Fruit fly (Drosophila melanogaster) whole organism, prepupa: ENCODE data around the gene DAAM.

ENCODE experiments used
- Blimp-1 ChIP-seq: fragments of 200-800 bp; sonication (Bioruptor generic); optimal IDR thresholded peaks from 3 replicates; lab custom pipeline; 2017; ENCODE audit warnings: missing biosample characterization, missing genetic modification characterization, mild to moderate bottlenecking, moderate library complexity, missing genetic modification reagents
- CG10631 ChIP-seq: fragments of 200-800 bp; sonication (Bioruptor generic); optimal IDR thresholded peaks from 2 replicates; lab custom pipeline; 2016; ENCODE audit warnings: missing biosample characterization, missing genetic modification characterization
- CG10669 ChIP-seq: fragments of 200-800 bp; sonication (Bioruptor generic); optimal IDR thresholded peaks from 3 replicates; lab custom pipeline; 2018; ENCODE audit warnings: missing biosample characterization, mild to moderate bottlenecking, missing genetic modification characterization, moderate library complexity
- CG11902 ChIP-seq: fragments of 200-800 bp; sonication (Bioruptor generic); optimal IDR thresholded peaks from 3 replicates; lab custom pipeline; 2016; ENCODE audit warnings: missing biosample characterization, missing genetic modification characterization
- CG15336 ChIP-seq: fragments of 200-800 bp; sonication (Bioruptor generic); IDR thresholded peaks from 2 replicates; pipeline ENCODE4 v1.3.6; 2022; ENCODE audit warnings: missing biosample characterization, missing genetic modification characterization
- CG1621 ChIP-seq: fragments of 200-800 bp; sonication (Bioruptor generic); optimal IDR thresholded peaks from 3 replicates; lab custom pipeline; 2018; ENCODE audit warnings: missing biosample characterization, mild to moderate bottlenecking, missing genetic modification characterization
- CG16779 ChIP-seq: fragments of 200-800 bp; sonication (Bioruptor generic); optimal IDR thresholded peaks from 3 replicates; lab custom pipeline; 2017; ENCODE audit warnings: missing biosample characterization, mild to moderate bottlenecking, missing genetic modification characterization
- CG4318 ChIP-seq: fragments of 200-800 bp; sonication (Bioruptor generic); optimal IDR thresholded peaks from 3 replicates; lab custom pipeline; 2017; ENCODE audit warnings: missing biosample characterization, mild to moderate bottlenecking, missing genetic modification characterization
- CG6163 ChIP-seq: fragments of 200-800 bp; sonication (Bioruptor generic); IDR thresholded peaks from 3 replicates; pipeline ENCODE4 v1.3.6; 2022; ENCODE audit warnings: missing biosample characterization, missing genetic modification characterization
- CG6276 ChIP-seq: fragments of 200-800 bp; sonication (Bioruptor generic); optimal IDR thresholded peaks from 2 replicates; lab custom pipeline; 2017; ENCODE audit warnings: missing biosample characterization, mild to moderate bottlenecking, missing genetic modification characterization
- CG6808 ChIP-seq: fragments of 200-800 bp; sonication (Bioruptor generic); optimal IDR thresholded peaks from 3 replicates; lab custom pipeline; 2017; ENCODE audit warnings: missing biosample characterization, missing genetic modification characterization, mild to moderate bottlenecking, moderate library complexity, missing genetic modification reagents
- CG6854 ChIP-seq: fragments of 200-800 bp; sonication (Bioruptor generic); optimal IDR thresholded peaks from 2 replicates; lab custom pipeline; 2017; ENCODE audit warnings: missing biosample characterization, mild to moderate bottlenecking, missing genetic modification characterization
- CG8119 ChIP-seq: fragments of 200-800 bp; sonication (Bioruptor generic); IDR thresholded peaks from 3 replicates; pipeline ENCODE4 v1.3.6; 2022; ENCODE audit warnings: missing biosample characterization, missing genetic modification characterization
- Eip75B ChIP-seq: fragments of 200-800 bp; sonication (Bioruptor generic); optimal IDR thresholded peaks from 3 replicates; lab custom pipeline; 2016; ENCODE audit warnings: missing biosample characterization, missing genetic modification characterization
- Eip93F ChIP-seq: fragments of 200-800 bp; sonication (Bioruptor generic); optimal IDR thresholded peaks from 2 replicates; lab custom pipeline; 2016; ENCODE audit warnings: missing biosample characterization, mild to moderate bottlenecking, missing genetic modification characterization
- Ets21C ChIP-seq: fragments of 200-800 bp; sonication (Bioruptor generic); optimal IDR thresholded peaks from 3 replicates; lab custom pipeline; 2016; ENCODE audit warnings: missing biosample characterization, missing genetic modification characterization
- Gug ChIP-seq: fragments of 200-800 bp; sonication (Bioruptor generic); IDR thresholded peaks from 2 replicates; pipeline ENCODE4 v1.3.6; 2022; ENCODE audit warnings: missing biosample characterization, missing genetic modification characterization
- Hr38 ChIP-seq: sonication (Bioruptor generic); optimal IDR thresholded peaks from 2 replicates; lab custom pipeline; 2016; ENCODE audit warnings: missing biosample characterization, missing genetic modification characterization
- Hr39 ChIP-seq: fragments of 200-800 bp; sonication (Bioruptor generic); optimal IDR thresholded peaks from 2 replicates; lab custom pipeline; 2016; ENCODE audit warnings: missing biosample characterization, missing genetic modification characterization
- Hr4 ChIP-seq: fragments of 200-800 bp; sonication (Bioruptor generic); optimal IDR thresholded peaks from 3 replicates; lab custom pipeline; 2016; ENCODE audit warnings: missing biosample characterization, missing genetic modification characterization
- Met ChIP-seq: fragments of 200-800 bp; sonication (Bioruptor generic); optimal IDR thresholded peaks from 3 replicates; lab custom pipeline; 2016; ENCODE audit warnings: missing biosample characterization, missing genetic modification characterization
- Smox ChIP-seq: fragments of 200-800 bp; sonication (Bioruptor generic); optimal IDR thresholded peaks from 3 replicates; lab custom pipeline; 2016; ENCODE audit warnings: missing biosample characterization, missing genetic modification characterization
- Sox102F ChIP-seq: fragments of 200-800 bp; sonication (Bioruptor generic); optimal IDR thresholded peaks from 2 replicates; lab custom pipeline; 2016; ENCODE audit warnings: missing biosample characterization, mild to moderate bottlenecking, missing genetic modification characterization
- Sox15 ChIP-seq: fragments of 200-800 bp; sonication (Bioruptor generic); optimal IDR thresholded peaks from 3 replicates; lab custom pipeline; 2016; ENCODE audit warnings: missing biosample characterization, missing genetic modification characterization
- achi ChIP-seq: fragments of 200-800 bp; sonication (Bioruptor generic); optimal IDR thresholded peaks from 3 replicates; lab custom pipeline; 2016; ENCODE audit warnings: missing biosample characterization, missing genetic modification characterization
- acj6 ChIP-seq: fragments of 200-800 bp; sonication (Bioruptor generic); optimal IDR thresholded peaks from 3 replicates; lab custom pipeline; 2016; ENCODE audit warnings: missing biosample characterization, missing genetic modification characterization
- dac ChIP-seq: fragments of 200-800 bp; sonication (Bioruptor generic); optimal IDR thresholded peaks from 2 replicates; lab custom pipeline; 2017; ENCODE audit warnings: missing biosample characterization, mild to moderate bottlenecking, missing genetic modification characterization
- dsx ChIP-seq: fragments of 200-800 bp; optimal IDR thresholded peaks from 3 replicates; lab custom pipeline; 2019; ENCODE audit warnings: missing biosample characterization, mild to moderate bottlenecking, missing genetic modification characterization, moderate library complexity; ENCODE audit not compliant: poor library complexity, severe bottlenecking
- eg ChIP-seq: fragments of 200-800 bp; sonication (Bioruptor generic); IDR thresholded peaks from 3 replicates; pipeline ENCODE4 v1.3.6; 2022; ENCODE audit warnings: missing biosample characterization, missing genetic modification characterization
- esn ChIP-seq: fragments of 200-800 bp; sonication (Bioruptor generic); optimal IDR thresholded peaks from 2 replicates; lab custom pipeline; 2016; ENCODE audit warnings: missing biosample characterization, mild to moderate bottlenecking, missing genetic modification characterization, moderate library complexity
- fd59A ChIP-seq: fragments of 200-800 bp; sonication (Bioruptor generic); optimal IDR thresholded peaks from 2 replicates; lab custom pipeline; 2017; ENCODE audit warnings: missing biosample characterization, mild to moderate bottlenecking, missing genetic modification characterization, missing genetic modification reagents
- fd85E ChIP-seq: fragments of 200-800 bp; sonication (Bioruptor generic); optimal IDR thresholded peaks from 3 replicates; lab custom pipeline; 2016; ENCODE audit warnings: missing biosample characterization, missing genetic modification characterization
- fkh ChIP-seq: fragments of 200-800 bp; sonication (Bioruptor generic); optimal IDR thresholded peaks from 3 replicates; lab custom pipeline; 2017; ENCODE audit warnings: missing biosample characterization, mild to moderate bottlenecking, missing genetic modification characterization, moderate library complexity
- net ChIP-seq: fragments of 200-800 bp; sonication (Bioruptor generic); optimal IDR thresholded peaks from 3 replicates; lab custom pipeline; 2016; ENCODE audit warnings: missing biosample characterization, missing genetic modification characterization
- pdm3 ChIP-seq: fragments of 200-800 bp; sonication (Bioruptor generic); optimal IDR thresholded peaks from 3 replicates; lab custom pipeline; 2016; ENCODE audit warnings: missing biosample characterization, missing genetic modification characterization
- spab ChIP-seq: fragments of 200-800 bp; sonication (Bioruptor generic); optimal IDR thresholded peaks from 2 replicates; lab custom pipeline; 2017; ENCODE audit warnings: missing biosample characterization, mild to moderate bottlenecking, missing genetic modification characterization, missing genetic modification reagents
- svp ChIP-seq: fragments of 200-800 bp; sonication (Bioruptor generic); peaks from one replicate; lab custom pipeline; 2016; ENCODE audit warnings: missing biosample characterization, missing genetic modification characterization
- topi ChIP-seq: fragments of 200-800 bp; sonication (Bioruptor generic); optimal IDR thresholded peaks from 3 replicates; lab custom pipeline; 2016; ENCODE audit warnings: missing biosample characterization, missing genetic modification characterization

Gene DAAM

DNA sequence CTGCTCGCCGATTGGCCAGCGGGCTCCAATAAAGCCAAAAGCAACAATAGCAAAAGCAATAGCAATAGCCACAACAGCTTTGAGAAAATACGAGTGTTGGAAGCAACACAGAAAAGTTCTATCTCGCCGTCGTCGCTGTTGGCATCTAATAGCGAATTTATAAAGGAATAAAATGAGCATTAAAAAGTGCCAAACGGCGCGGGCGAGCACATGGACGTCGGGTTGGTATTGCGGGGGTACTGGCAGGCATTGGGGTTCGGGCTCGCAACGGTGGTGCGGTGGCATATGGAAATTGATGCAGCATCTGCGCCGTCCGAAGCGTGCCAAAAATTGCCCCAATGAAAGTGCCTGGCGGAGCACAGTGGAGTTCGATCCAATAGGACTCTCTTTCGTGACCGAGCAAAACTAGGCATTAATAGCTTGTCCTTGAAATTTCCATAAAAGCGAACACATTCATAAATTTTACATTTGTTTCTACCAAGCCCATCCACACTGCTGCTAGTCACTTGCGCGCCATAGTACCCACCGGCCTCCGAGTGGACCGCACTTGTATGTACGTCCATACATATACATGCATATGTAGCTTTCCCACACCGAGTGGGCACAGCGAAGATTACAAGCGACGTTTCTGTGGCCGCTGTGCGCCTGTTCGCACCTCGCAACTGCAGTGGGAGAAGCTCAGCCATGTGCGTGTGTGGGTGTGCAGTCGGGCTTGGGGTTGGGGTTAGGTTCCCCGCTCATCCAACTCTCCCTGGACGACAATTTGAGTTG is 45.2 kb downstream of the DAAM start (continued):
- TF ChIP-seq fkh (peak; percentile 9), CG6276 (GFP tag; lab: Kevin White, UChicago) (peak; percentile 97), Ets21C (GFP tag; lab: Kevin White, UChicago) (peak; percentile 87), fd85E (GFP tag; lab: Kevin White, UChicago) (peak; percentile 73), Smox (GFP tag; lab: Kevin White, UChicago) (peak; percentile 89), CG10669 (GFP tag; lab: Kevin White, UChicago) (peak; percentile 89), Sox102F (GFP tag; lab: Kevin White, UChicago) (peak; percentile 91), CG8119 (GFP tag; lab: Robert Waterston, UW) (peak; percentile 98), achi (peak; percentile 94), dac (GFP tag; lab: Kevin White, UChicago) (peak; percentile 98), CG1621 (tag; lab: Kevin White, UChicago) (peak; percentile 89), CG6808 (GFP tag; lab: Kevin White, UChicago) (peak; percentile 85), CG4318 (peak; percentile 97), CG10631 (GFP tag; lab: Kevin White, UChicago) (peak; percentile 93), pdm3 (GFP tag; lab: Kevin White, UChicago) (peak; percentile 96), svp (GFP tag; lab: Kevin White, UChicago) (peak; percentile 99), Eip75B (GFP tag; lab: Kevin White, UChicago) (peak; percentile 93), Hr39 (GFP tag; lab: Kevin White, UChicago) (peak; percentile 95), spab (GFP tag; lab: Kevin White, UChicago) (peak; percentile 88), net (GFP tag; lab: Kevin White, UChicago) (peak; percentile 98), Met (GFP tag; lab: Kevin White, UChicago) (peak; percentile 94), dsx (GFP tag; lab: Kevin White, UChicago) (peak; percentile 70)

DNA sequence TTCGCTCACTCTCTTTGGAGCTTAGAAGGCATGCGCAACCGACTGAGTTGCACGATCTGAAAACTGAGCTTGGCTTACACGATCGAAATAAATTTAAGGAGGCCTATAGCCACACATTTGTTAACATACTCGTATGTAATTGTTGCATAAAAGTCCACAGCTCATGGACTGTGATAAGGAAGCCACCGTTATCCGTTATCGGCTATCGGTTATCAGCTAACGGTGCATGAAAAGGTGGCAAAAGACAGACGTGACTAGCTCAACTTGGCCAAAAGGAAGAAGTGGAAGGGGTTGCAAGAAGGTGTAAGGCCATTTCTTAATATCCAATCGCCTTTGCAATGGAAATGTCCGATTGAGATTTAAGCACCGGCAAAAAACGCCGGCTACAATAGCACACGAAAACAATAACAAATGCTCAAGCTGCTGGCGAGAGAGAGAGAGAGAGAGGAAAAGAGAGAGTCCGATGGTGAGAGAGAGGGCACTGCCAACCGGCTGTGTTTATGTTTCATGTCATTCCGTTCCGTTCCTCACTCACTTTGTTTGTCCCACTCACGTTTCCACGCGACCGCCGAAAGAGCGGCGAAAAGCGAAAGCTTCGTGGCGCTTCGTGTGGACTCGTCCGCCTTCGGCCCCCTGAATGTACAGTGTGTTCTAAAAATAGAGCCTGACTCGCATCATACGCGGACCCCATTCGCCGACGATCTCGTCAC is 46.0 kb downstream of the DAAM start:
- TF ChIP-seq CG6854 (GFP tag; lab: Kevin White, UChicago) (peak; percentile 32), fd59A (no peak), CG15336 (GFP tag; lab: Robert Waterston, UW) (no peak), CG10631 (GFP tag; lab: Kevin White, UChicago) (no peak), Eip93F (GFP tag; lab: Kevin White, UChicago) (no peak), dsx (GFP tag; lab: Kevin White, UChicago) (no peak), CG11902 (GFP tag; lab: Kevin White, UChicago) (no peak), net (GFP tag; lab: Kevin White, UChicago) (no peak), Hr4 (GFP tag; lab: Kevin White, UChicago) (no peak), CG4318 (no peak), Gug (GFP tag; lab: Robert Waterston, UW) (no peak), achi (no peak), Eip75B (GFP tag; lab: Kevin White, UChicago) (no peak), CG8119 (GFP tag; lab: Robert Waterston, UW) (no peak), esn (GFP tag; lab: Kevin White, UChicago) (no peak), CG1621 (tag; lab: Kevin White, UChicago) (no peak), eg (peak; percentile 6; the same call in 1 of the 3 replicates), CG16779 (tag; lab: Kevin White, UChicago) (no peak), CG6276 (GFP tag; lab: Kevin White, UChicago) (no peak), topi (GFP tag; lab: Kevin White, UChicago) (no peak), acj6 (GFP tag; lab: Kevin White, UChicago) (no peak), fd85E (GFP tag; lab: Kevin White, UChicago) (no peak), Blimp-1 (GFP tag; lab: Kevin White, UChicago) (peak; percentile 99), Sox15 (GFP tag; lab: Kevin White, UChicago) (no peak), fkh (peak; percentile 82), svp (GFP tag; lab: Kevin White, UChicago) (peak; percentile 38), spab (GFP tag; lab: Kevin White, UChicago) (no peak), dac (GFP tag; lab: Kevin White, UChicago) (no peak), Hr38 (no peak), CG6163 (GFP tag; lab: Robert Waterston, UW) (peak; percentile 8; the same call in 2 of the 3 replicates)
